Worm (Caenorhabditis elegans) whole organism, young adult: ENCODE measurements around the gene srh-41.

Source experiments
- B0261.1 ChIP-seq: sonication (generic microtip); optimal IDR thresholded peaks from 2 replicates; lab custom pipeline; 2016; ENCODE audit warnings: mild to moderate bottlenecking, missing genetic modification characterization, moderate library complexity, missing compliant biosample characterization
- C06A6.2 ChIP-seq: fragments of 200-800 bp; sonication (Bioruptor generic); conservative IDR thresholded peaks from 2 replicates; pipeline ENCODE4 v1.3.6; 2022; ENCODE audit warnings: missing genetic modification characterization, missing compliant biosample characterization
- C17E4.6 ChIP-seq: fragments of 200-800 bp; sonication (Bioruptor generic); IDR thresholded peaks from 2 replicates; pipeline ENCODE4 v1.3.6; 2022; ENCODE audit warnings: missing genetic modification reagents, missing genetic modification characterization, missing compliant biosample characterization
- F22D6.2 ChIP-seq: sonication (generic microtip); optimal IDR thresholded peaks from 2 replicates; lab custom pipeline; 2016; ENCODE audit warnings: mild to moderate bottlenecking, missing genetic modification characterization, missing compliant biosample characterization
- F55B11.4 ChIP-seq: sonication (generic microtip); optimal IDR thresholded peaks from 2 replicates; lab custom pipeline; 2016; ENCODE audit warnings: missing compliant biosample characterization, missing genetic modification characterization, borderline replicate concordance; ENCODE audit not compliant: insufficient read depth
- K11D2.4 ChIP-seq: fragments of 200-800 bp; sonication (Bioruptor generic); IDR thresholded peaks from 2 replicates; pipeline ENCODE4 v1.3.6; 2022; ENCODE audit warnings: missing genetic modification reagents, missing genetic modification characterization, missing compliant biosample characterization
- Y53G8AR.9 ChIP-seq: fragments of 200-800 bp; sonication (Bioruptor generic); conservative IDR thresholded peaks from 2 replicates; pipeline ENCODE4 v1.3.6; 2022; ENCODE audit warnings: missing genetic modification reagents, missing genetic modification characterization, missing compliant biosample characterization
- Y56A3A.18 ChIP-seq: fragments of 200-800 bp; sonication (Bioruptor generic); IDR thresholded peaks from 2 replicates; pipeline ENCODE4 v1.3.6; 2022; ENCODE audit warnings: missing genetic modification reagents, missing genetic modification characterization, missing compliant biosample characterization
- Y67H2A.10 ChIP-seq: fragments of 200-800 bp; sonication (Bioruptor generic); conservative IDR thresholded peaks from 2 replicates; pipeline ENCODE4 v1.3.6; 2022; ENCODE audit warnings: missing genetic modification reagents, missing genetic modification characterization, missing compliant biosample characterization
- akir-1 ChIP-seq: fragments of 200-800 bp; sonication (Bioruptor generic); optimal IDR thresholded peaks from 2 replicates; lab custom pipeline; 2018; ENCODE audit warnings: mild to moderate bottlenecking, missing genetic modification characterization, moderate library complexity, missing compliant biosample characterization
- ama-1 ChIP-seq, 3 experiments: fragments of 150-350 bp in 1 of 3; sonication (generic microtip) in 2 of 3; optimal IDR thresholded peaks; 2 replicates each; lab custom pipeline; 2014 to 2018; ENCODE audit warnings: missing biosample characterization in 2 of 3, missing genetic modification characterization in 2 of 3, missing genetic modification reagents in 2 of 3
- bed-2 ChIP-seq: fragments of 200-800 bp; sonication (Bioruptor generic); IDR thresholded peaks from 2 replicates; pipeline ENCODE4 v1.3.6; 2022; ENCODE audit warnings: missing genetic modification reagents, missing genetic modification characterization, missing compliant biosample characterization
- cebp-2 ChIP-seq: fragments of 200-800 bp; sonication (Bioruptor generic); IDR thresholded peaks from 2 replicates; pipeline ENCODE4 v1.3.6; 2022; ENCODE audit warnings: missing genetic modification characterization, missing compliant biosample characterization
- ceh-91 ChIP-seq: fragments of 200-800 bp; sonication (Bioruptor generic); IDR thresholded peaks from 2 replicates; pipeline ENCODE4 v1.3.6; 2022; ENCODE audit warnings: missing genetic modification reagents, missing genetic modification characterization, missing compliant biosample characterization
- die-1 ChIP-seq: sonication (generic microtip); optimal IDR thresholded peaks from 2 replicates; lab custom pipeline; 2016; ENCODE audit warnings: missing genotype, mild to moderate bottlenecking, missing genetic modification characterization, missing compliant biosample characterization
- egl-18 ChIP-seq: fragments of 200-800 bp; sonication (Bioruptor generic); IDR thresholded peaks from 2 replicates; pipeline ENCODE4 v1.3.6; 2022; ENCODE audit warnings: missing genetic modification reagents, missing genetic modification characterization, missing compliant biosample characterization
- hrde-1 ChIP-seq: sonication (generic microtip); optimal IDR thresholded peaks from 2 replicates; lab custom pipeline; 2016; ENCODE audit warnings: missing genetic modification characterization, mild to moderate bottlenecking, missing compliant biosample characterization, moderate library complexity, missing genotype, missing genetic modification reagents, borderline replicate concordance
- let-526 ChIP-seq: fragments of 200-800 bp; sonication (Bioruptor generic); IDR thresholded peaks from 2 replicates; pipeline ENCODE4 v1.3.6; 2022; ENCODE audit warnings: missing genetic modification reagents, missing genetic modification characterization, missing compliant biosample characterization
- lin-35 ChIP-seq, 3 experiments: fragments of 150-350 bp in 2 of 3; sonication (generic microtip) in 1 of 3; optimal IDR thresholded peaks; 2 replicates each; lab custom pipeline; 2014 to 2018; ENCODE audit warnings: missing biosample characterization in 3 of 3, missing genetic modification characterization in 3 of 3, missing genetic modification reagents in 3 of 3
- lin-40 ChIP-seq: sonication (generic microtip); optimal IDR thresholded peaks from 2 replicates; lab custom pipeline; 2016; ENCODE audit warnings: missing genetic modification characterization, mild to moderate bottlenecking, missing compliant biosample characterization, missing genotype, missing genetic modification reagents
- lsl-1 ChIP-seq: fragments of 200-800 bp; sonication (Bioruptor generic); optimal IDR thresholded peaks from 2 replicates; lab custom pipeline; 2018; ENCODE audit warnings: mild to moderate bottlenecking, missing genetic modification characterization, moderate library complexity, missing compliant biosample characterization
- nfyb-1 ChIP-seq: fragments of 200-800 bp; sonication (Bioruptor generic); IDR thresholded peaks from 2 replicates; pipeline ENCODE4 v1.3.6; 2022; ENCODE audit warnings: missing genetic modification reagents, missing genetic modification characterization, missing compliant biosample characterization
- nhr-120 ChIP-seq: fragments of 200-800 bp; sonication (Bioruptor generic); IDR thresholded peaks from 2 replicates; pipeline ENCODE4 v1.3.6; 2022; ENCODE audit warnings: missing genetic modification characterization, missing compliant biosample characterization
- nhr-179 ChIP-seq: sonication (generic microtip); optimal IDR thresholded peaks from 2 replicates; lab custom pipeline; 2016; ENCODE audit warnings: mild to moderate bottlenecking, missing genetic modification characterization, missing compliant biosample characterization
- nhr-80 ChIP-seq: sonication (generic microtip); optimal IDR thresholded peaks from 2 replicates; lab custom pipeline; 2016; ENCODE audit warnings: missing genetic modification characterization, missing compliant biosample characterization
- nhr-90 ChIP-seq: sonication (generic microtip); optimal IDR thresholded peaks from 2 replicates; lab custom pipeline; 2016; ENCODE audit warnings: missing genotype, mild to moderate bottlenecking, missing genetic modification characterization, missing compliant biosample characterization
- pbrm-1 ChIP-seq: fragments of 200-800 bp; sonication (Bioruptor generic); IDR thresholded peaks from 2 replicates; pipeline ENCODE4 v1.3.6; 2022; ENCODE audit warnings: missing genetic modification reagents, missing genetic modification characterization, missing compliant biosample characterization
- rcor-1 ChIP-seq: fragments of 200-800 bp; sonication (Bioruptor generic); IDR thresholded peaks from 2 replicates; pipeline ENCODE4 v1.3.6; 2022; ENCODE audit warnings: missing genetic modification reagents, missing genetic modification characterization, missing compliant biosample characterization
- rpc-1 ChIP-seq, 2 experiments: fragments of 150-350 bp in 1 of 2; sonication (generic microtip) in 1 of 2; optimal IDR thresholded peaks; 2 replicates each; lab custom pipeline; 2014 to 2018; ENCODE audit warnings: missing biosample characterization in 1 of 2, missing genetic modification characterization in 1 of 2, missing genetic modification reagents in 1 of 2, missing genotype in 1 of 2
- snpc-1.3 ChIP-seq: sonication (generic microtip); optimal IDR thresholded peaks from 2 replicates; lab custom pipeline; 2017; ENCODE audit warnings: missing genetic modification characterization, mild to moderate bottlenecking, missing compliant biosample characterization, antibody characterized with exemption, moderate library complexity, missing genotype, missing genetic modification reagents; ENCODE audit not compliant: insufficient read depth
- snpc-3.4 ChIP-seq: sonication (generic microtip); optimal IDR thresholded peaks from 2 replicates; lab custom pipeline; 2017; ENCODE audit warnings: missing genetic modification characterization, mild to moderate bottlenecking, missing compliant biosample characterization, antibody characterized with exemption, moderate library complexity, missing genotype, missing genetic modification reagents
- snpc-4 ChIP-seq, 5 experiments: fragments of 150-350 bp in 1 of 5; sonication (generic microtip) in 4 of 5; optimal IDR thresholded peaks; 2 replicates each; lab custom pipeline; 2014 to 2018; ENCODE audit warnings: missing genetic modification characterization in 5 of 5, missing biosample characterization in 3 of 5, antibody characterized with exemption in 2 of 5, mild to moderate bottlenecking in 2 of 5, missing compliant biosample characterization in 2 of 5, missing genotype in 2 of 5, moderate library complexity in 2 of 5, missing genetic modification reagents in 1 of 5
- somi-1 ChIP-seq: fragments of 200-800 bp; sonication (Bioruptor generic); optimal IDR thresholded peaks from 2 replicates; lab custom pipeline; 2018; ENCODE audit warnings: mild to moderate bottlenecking, missing genetic modification characterization, missing compliant biosample characterization
- sptf-2 ChIP-seq: fragments of 200-800 bp; sonication (Bioruptor generic); optimal IDR thresholded peaks from 2 replicates; lab custom pipeline; 2018; ENCODE audit warnings: mild to moderate bottlenecking, missing genetic modification characterization, missing compliant biosample characterization
- tbp1 ChIP-seq: fragments of 200-800 bp; sonication (Bioruptor generic); optimal IDR thresholded peaks from 2 replicates; lab custom pipeline; 2018; ENCODE audit warnings: mild to moderate bottlenecking, missing genetic modification characterization, missing compliant biosample characterization
- unc-130 ChIP-seq: sonication (generic microtip); optimal IDR thresholded peaks from 2 replicates; lab custom pipeline; 2016; ENCODE audit warnings: missing genetic modification reagents, missing genetic modification characterization, missing compliant biosample characterization
- ztf-3 ChIP-seq: fragments of 200-800 bp; sonication (Bioruptor generic); optimal IDR thresholded peaks from 2 replicates; lab custom pipeline; 2018; ENCODE audit warnings: mild to moderate bottlenecking, missing genetic modification characterization, missing compliant biosample characterization

The srh-41 gene

DNA sequence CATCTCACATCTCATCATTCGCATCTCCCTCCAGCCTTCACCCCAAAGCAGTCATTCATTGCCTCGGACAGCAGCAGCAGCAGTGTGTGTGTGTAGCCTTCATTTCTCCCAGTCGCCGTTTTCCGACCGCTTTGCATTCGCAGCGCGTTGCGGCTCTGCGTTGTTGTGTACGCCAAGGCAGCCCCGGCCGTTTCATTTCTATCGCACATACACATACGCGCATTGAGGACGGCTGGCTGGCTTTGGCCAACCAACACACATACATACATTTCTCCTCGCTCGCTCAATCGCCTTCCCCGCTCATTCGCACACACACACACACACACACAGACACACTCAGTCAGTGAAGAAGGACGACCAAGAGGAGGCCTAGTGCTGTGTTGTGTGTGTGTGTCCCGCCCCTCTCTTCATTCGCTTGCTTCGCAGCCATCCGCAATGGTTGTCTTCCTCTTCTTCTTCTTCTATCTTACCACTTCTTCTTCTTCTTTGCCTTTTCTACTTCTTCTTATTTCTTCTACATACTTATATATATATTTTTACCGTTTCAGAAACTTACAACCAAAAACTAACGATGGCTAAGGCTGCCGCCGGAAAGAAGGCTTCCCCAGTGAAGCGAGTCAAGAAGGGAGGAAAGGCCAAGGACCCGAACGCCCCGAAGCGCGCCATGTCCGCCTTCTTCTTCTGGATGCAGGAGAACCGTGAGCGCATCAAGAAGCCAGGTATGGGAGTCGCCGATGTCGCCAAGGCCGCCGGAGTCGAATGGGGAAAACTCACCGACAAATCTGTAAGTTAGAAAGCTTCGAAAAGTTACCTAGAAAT, 36.8 kb downstream of the srh-41 start, which contains the start of gene hmg-1.1 (continued):
- TF ChIP-seq snpc-4 (GFP tag; optimal IDR thresholded peaks at IDR 0.05; lab: Kevin White, UChicago) (no peak), snpc-4 (tag; optimal IDR thresholded peaks at IDR 0.05; lab: Kevin White, UChicago) (peak; percentile 17 to 70 (median 52)), cebp-2 (GFP tag; lab: Robert Waterston, UW) (peak; percentile 83; the same call in 1 of the 2 replicates), ztf-3 (GFP tag; lab: Kevin White, UChicago) (no peak), unc-130 (no peak), pbrm-1 (peak; percentile 14; the same call in 1 of the 2 replicates), Y53G8AR.9 (GFP tag; lab: Robert Waterston, UW) (no peak; the same call in 1 of the 2 replicates), F22D6.2 (tag; lab: Kevin White, UChicago) (no peak), lsl-1 (GFP tag; lab: Kevin White, UChicago) (peak; percentile 8), rpc-1 (optimal IDR thresholded peaks at IDR 0.05; lab: Kevin White, UChicago) (no peak), rpc-1 (tag; optimal IDR thresholded peaks at IDR 0.05; lab: Kevin White, UChicago) (no peak), C17E4.6 (GFP tag; lab: Robert Waterston, UW) (peak; percentile 13; the same call in 1 of the 2 replicates), nfyb-1 (GFP tag; lab: Robert Waterston, UW) (no peak; the same call in 1 of the 2 replicates), nhr-90 (tag; lab: Kevin White, UChicago) (peak; percentile 52), lin-35 (GFP tag; optimal IDR thresholded peaks at IDR 0.05; lab: Kevin White, UChicago) (peak in 1 of 3 experiments; percentile 75), Y67H2A.10 (GFP tag; lab: Robert Waterston, UW) (no peak), rcor-1 (GFP tag; lab: Robert Waterston, UW) (0 out of 2 replicates have a peak, but pooled peaks have one; percentile 36), C06A6.2 (GFP tag; lab: Robert Waterston, UW) (peak; percentile 23; the same call in 1 of the 2 replicates), somi-1 (GFP tag; lab: Kevin White, UChicago) (peak; percentile 29), snpc-3.4 (no peak), nhr-120 (no peak), lin-40 (tag; lab: Kevin White, UChicago) (peak; percentile 65), ceh-91 (GFP tag; lab: Robert Waterston, UW) (no peak), snpc-1.3 (tag; lab: Kevin White, UChicago) (no peak), akir-1 (GFP tag; lab: Kevin White, UChicago) (peak; percentile 35), B0261.1 (no peak), F55B11.4 (no peak), K11D2.4 (GFP tag; lab: Robert Waterston, UW) (peak; percentile 19; the same call in 1 of the 2 replicates), nhr-80 (tag; lab: Kevin White, UChicago) (peak; percentile 93), sptf-2 (GFP tag; lab: Kevin White, UChicago) (no peak), die-1 (tag; lab: Kevin White, UChicago) (no peak), tbp1 (GFP tag; lab: Kevin White, UChicago) (peak; percentile 55), Y56A3A.18 (GFP tag; lab: Robert Waterston, UW) (no peak), ama-1 (optimal IDR thresholded peaks at IDR 0.05; lab: Kevin White, UChicago) (no peak), ama-1 (GFP tag; optimal IDR thresholded peaks at IDR 0.05; lab: Kevin White, UChicago) (no peak), egl-18 (GFP tag; lab: Robert Waterston, UW) (no peak), hrde-1 (no peak), nhr-179 (tag; lab: Kevin White, UChicago) (no peak), bed-2 (GFP tag; lab: Robert Waterston, UW) (no peak), let-526 (GFP tag; lab: Robert Waterston, UW) (0 out of 2 replicates have a peak, but pooled peaks have one; percentile 38)
